Fruit fly (Drosophila melanogaster): ENCODE data around the gene CG46306.

CG46306 gene

dm6 chrX:16791920-16792829, 43.1 kb downstream of the CG46306 start, which contains the start of gene CG4768 (continued):
- TF ChIP-seq CG9437 (GFP tag; optimal IDR thresholded peaks at IDR 0.05) (peak; percentile 24), Sry-β (GFP tag; optimal IDR thresholded peaks at IDR 0.05) (peak; percentile 14), row (GFP tag; IDR thresholded peaks at IDR 0.05) (peak; percentile 73), jumu (GFP tag; optimal IDR thresholded peaks at IDR 0.05) (no peak), prd (optimal IDR thresholded peaks at IDR 0.05) (no peak), prd (GFP tag; IDR thresholded peaks at IDR 0.05) (0 out of 3 replicates have a peak, but pooled peaks have one; percentile 7), Ets65A (GFP tag) (peak; percentile 70), H15 (GFP tag; IDR thresholded peaks at IDR 0.05) (no peak), nom (GFP tag; optimal IDR thresholded peaks at IDR 0.05) (peak; percentile 17), Hr3 (GFP tag; optimal IDR thresholded peaks at IDR 0.05) (no peak), inv (GFP tag; IDR thresholded peaks at IDR 0.05; ENCODE audit: partially characterized antibody) (no peak), Poxn (GFP tag; IDR thresholded peaks at IDR 0.05) (no peak), Rfx (GFP tag; IDR thresholded peaks at IDR 0.05) (0 out of 2 replicates have a peak, but pooled peaks have one; percentile 8), CG18619 (GFP tag; optimal IDR thresholded peaks at IDR 0.05) (no peak), CG13287 (GFP tag; IDR thresholded peaks at IDR 0.05; ENCODE audit: partially characterized antibody) (peak; percentile 16; the same call in 1 of the 2 replicates), CG4617 (GFP tag; optimal IDR thresholded peaks at IDR 0.05; ENCODE audit: borderline replicate concordance) (peak; percentile 40), cg (GFP tag; optimal IDR thresholded peaks at IDR 0.05) (peak; percentile 86), sna (GFP tag; IDR thresholded peaks at IDR 0.05; ENCODE audit: partially characterized antibody) (0 out of 2 replicates have a peak, but pooled peaks have one; percentile 33), CG13624 (GFP tag; optimal IDR thresholded peaks at IDR 0.05) (peak; percentile 7), CG10431 (GFP tag; optimal IDR thresholded peaks at IDR 0.05) (peak; percentile 13), CG17385 (GFP tag; optimal IDR thresholded peaks at IDR 0.05) (peak; percentile 90), CG4820 (GFP tag; optimal IDR thresholded peaks at IDR 0.05) (no peak)

- TF ChIP-seq CG3995 (GFP tag; optimal IDR thresholded peaks at IDR 0.05) (peak; percentile 88), lbe (GFP tag; optimal IDR thresholded peaks at IDR 0.05) (no peak), B-H1 (GFP tag; IDR thresholded peaks at IDR 0.05) (no peak), CG8765 (GFP tag; IDR thresholded peaks at IDR 0.05) (no peak), CG3281 (GFP tag; optimal IDR thresholded peaks at IDR 0.05) (no peak), CG15514 (GFP tag; optimal IDR thresholded peaks at IDR 0.05) (peak; percentile 99), CG6854 (GFP tag; optimal IDR thresholded peaks at IDR 0.05) (no peak), BEAF-32 (GFP tag; optimal IDR thresholded peaks at IDR 0.05) (peak; percentile 16), CG3847 (GFP tag; IDR thresholded peaks at IDR 0.05) (peak; percentile 30; the same call in 1 of the 2 replicates), CG17361 (GFP tag; IDR thresholded peaks at IDR 0.05) (no peak), wor (GFP tag; IDR thresholded peaks at IDR 0.05) (no peak), knrl (GFP tag; IDR thresholded peaks at IDR 0.05; ENCODE audit: partially characterized antibody) (peak; percentile 20; the same call in 1 of the 3 replicates), amos (GFP tag; IDR thresholded peaks at IDR 0.05; ENCODE audit: partially characterized antibody) (peak; percentile 44; the same call in 1 of the 2 replicates), Myb (GFP tag; optimal IDR thresholded peaks at IDR 0.05) (no peak), dm (GFP tag; optimal IDR thresholded peaks at IDR 0.05) (peak; percentile 66), sisA (GFP tag; IDR thresholded peaks at IDR 0.05) (no peak), CG6272 (GFP tag; IDR thresholded peaks at IDR 0.05) (no peak), Ets65A (GFP tag) (peak; percentile 39), CG10959 (GFP tag; IDR thresholded peaks at IDR 0.05) (no peak), CG15479 (GFP tag; optimal IDR thresholded peaks at IDR 0.05) (no peak), MBD-R2 (GFP tag; IDR thresholded peaks at IDR 0.05) (peak; percentile 77), CG17912 (GFP tag; optimal IDR thresholded peaks at IDR 0.05) (no peak), sens (GFP tag) (peak; percentile 9), Max (GFP tag; optimal IDR thresholded peaks at IDR 0.05) (peak; percentile 14), CG10431 (GFP tag; optimal IDR thresholded peaks at IDR 0.05) (peak; percentile 96), CG9437 (GFP tag; optimal IDR thresholded peaks at IDR 0.05) (no peak), E2f2 (GFP tag; IDR thresholded peaks at IDR 0.05) (peak; percentile 50), MESR4 (GFP tag; optimal IDR thresholded peaks at IDR 0.05) (peak; percentile 37), CG7963 (GFP tag; IDR thresholded peaks at IDR 0.05; ENCODE audit: partially characterized antibody) (no peak)
These were observed 44.3 kb downstream of the CG46306 start, which contains the start of gene Rrp45 for dm6 chrX:16791058-16791457. TSS of gene Rrp45 (minus strand) at chrX:16791266.

Measured in whole organism, embryonic.